Fruit fly (Drosophila melanogaster) whole organism, embryonic: ENCODE results near the gene Lim1.

Experiments used
- ATbp ChIP-seq: fragments of 200-800 bp; sonication (Bioruptor generic); optimal IDR thresholded peaks from 2 replicates; lab custom pipeline; 2017; ENCODE audit warnings: missing biosample characterization, mild to moderate bottlenecking, missing genetic modification characterization, missing genetic modification reagents
- Aef1 ChIP-seq: fragments of 200-800 bp; sonication (Bioruptor generic); IDR thresholded peaks from 3 replicates; pipeline ENCODE4 v1.3.6; 2022; ENCODE audit warnings: missing biosample characterization, missing genetic modification characterization
- Bgb ChIP-seq: fragments of 200-800 bp; sonication (Bioruptor generic); IDR thresholded peaks from 2 replicates; pipeline ENCODE4 v1.3.6; 2022; ENCODE audit warnings: missing biosample characterization, missing genetic modification characterization; ENCODE audit not compliant: partially characterized antibody
- CG10462 ChIP-seq: fragments of 200-800 bp; sonication (Bioruptor generic); optimal IDR thresholded peaks from 2 replicates; lab custom pipeline; 2016; ENCODE audit warnings: missing biosample characterization, missing genetic modification characterization
- CG11696 ChIP-seq: fragments of 200-800 bp; sonication (Bioruptor generic); IDR thresholded peaks from 2 replicates; pipeline ENCODE4 v1.3.6; 2022; ENCODE audit warnings: missing biosample characterization, missing genetic modification characterization
- CG11723 ChIP-seq: fragments of 200-800 bp; sonication (Bioruptor generic); optimal IDR thresholded peaks from 2 replicates; lab custom pipeline; 2017; ENCODE audit warnings: missing biosample characterization, mild to moderate bottlenecking, missing genetic modification characterization
- CG12744 ChIP-seq: fragments of 200-800 bp; sonication (Bioruptor generic); optimal IDR thresholded peaks from 2 replicates; lab custom pipeline; 2016; ENCODE audit warnings: missing biosample characterization, missing genetic modification characterization
- CG13123 ChIP-seq: fragments of 200-800 bp; sonication (Bioruptor generic); optimal IDR thresholded peaks from 2 replicates; lab custom pipeline; 2016; ENCODE audit warnings: missing biosample characterization, missing genetic modification characterization
- CG14441 ChIP-seq: fragments of 200-800 bp; sonication (Bioruptor generic); IDR thresholded peaks from 2 replicates; pipeline ENCODE4 v1.3.6; 2022; ENCODE audit warnings: missing biosample characterization, missing genetic modification characterization
- CG15479 ChIP-seq: fragments of 200-800 bp; sonication (Bioruptor generic); optimal IDR thresholded peaks from 3 replicates; lab custom pipeline; 2019; ENCODE audit warnings: missing biosample characterization, mild to moderate bottlenecking, missing genetic modification characterization, moderate library complexity
- CG17612 ChIP-seq: fragments of 200-800 bp; sonication (Bioruptor generic); IDR thresholded peaks from 2 replicates; pipeline ENCODE4 v1.3.6; 2022; ENCODE audit warnings: missing biosample characterization, missing genetic modification characterization
- CG18619 ChIP-seq: fragments of 200-800 bp; sonication (Bioruptor generic); optimal IDR thresholded peaks from 3 replicates; lab custom pipeline; 2017; ENCODE audit warnings: missing biosample characterization, mild to moderate bottlenecking, missing genetic modification characterization
- CG7963 ChIP-seq: fragments of 200-800 bp; sonication (Bioruptor generic); IDR thresholded peaks from 3 replicates; pipeline ENCODE4 v1.3.6; 2022; ENCODE audit warnings: missing biosample characterization, missing genetic modification characterization; ENCODE audit not compliant: partially characterized antibody
- CG8765 ChIP-seq: fragments of 200-800 bp; sonication (Bioruptor generic); IDR thresholded peaks from 2 replicates; pipeline ENCODE4 v1.3.6; 2022; ENCODE audit warnings: missing biosample characterization, missing genetic modification characterization
- CoRest ChIP-seq: fragments of 200-800 bp; sonication (Bioruptor generic); optimal IDR thresholded peaks from 3 replicates; lab custom pipeline; 2018; ENCODE audit warnings: missing biosample characterization, mild to moderate bottlenecking, missing genetic modification characterization, moderate library complexity
- D ChIP-seq, 2 experiments: fragments of 200-800 bp in 1 of 2; fragments of >200 bp in 1 of 2; sonication (Bioruptor generic) in 1 of 2; optimal IDR thresholded peaks; 2 replicates in 1 of 2; 3 replicates in 1 of 2; lab custom pipeline; 2017; ENCODE audit warnings: mild to moderate bottlenecking in 1 of 2, missing biosample characterization in 1 of 2, missing genetic modification characterization in 1 of 2, missing genetic modification reagents in 1 of 2
- Dbx ChIP-seq: fragments of 200-800 bp; sonication (Bioruptor generic); IDR thresholded peaks from 3 replicates; pipeline ENCODE4 v1.3.6; 2022; ENCODE audit warnings: missing biosample characterization, missing genetic modification characterization
- Deaf1 ChIP-seq: fragments of 200-800 bp; optimal IDR thresholded peaks from 3 replicates; lab custom pipeline; 2019; ENCODE audit warnings: missing biosample characterization, mild to moderate bottlenecking, missing genetic modification characterization, moderate library complexity
- Dfd ChIP-seq, 2 experiments: fragments of >200 bp; optimal IDR thresholded peaks; 2 replicates each; lab custom pipeline; 2017; ENCODE audit warnings: missing biosample characterization in 2 of 2, missing genetic modification characterization in 2 of 2
- Dll ChIP-seq: fragments of 200-800 bp; sonication (Bioruptor generic); IDR thresholded peaks from 4 replicates; pipeline ENCODE4 v1.3.6; 2022; ENCODE audit warnings: missing biosample characterization, missing genetic modification characterization; ENCODE audit not compliant: partially characterized antibody
- Dp ChIP-seq: fragments of 200-800 bp; sonication (Bioruptor generic); optimal IDR thresholded peaks from 2 replicates; lab custom pipeline; 2018; ENCODE audit warnings: missing biosample characterization, mild to moderate bottlenecking, missing genetic modification characterization, moderate library complexity
- Drgx ChIP-seq: fragments of 200-800 bp; sonication (Bioruptor generic); IDR thresholded peaks from 2 replicates; pipeline ENCODE4 v1.3.6; 2022; ENCODE audit warnings: missing biosample characterization, missing genetic modification characterization
- HLH4C ChIP-seq: fragments of 200-800 bp; sonication (Bioruptor generic); IDR thresholded peaks from 3 replicates; pipeline ENCODE4 v1.3.6; 2022; ENCODE audit warnings: missing biosample characterization, missing genetic modification characterization; ENCODE audit not compliant: partially characterized antibody
- HLHmδ ChIP-seq: fragments of 200-800 bp; sonication (Bioruptor generic); optimal IDR thresholded peaks from 2 replicates; lab custom pipeline; 2018; ENCODE audit warnings: missing biosample characterization, mild to moderate bottlenecking, missing genetic modification characterization, moderate library complexity
- HmgD ChIP-seq: fragments of 200-800 bp; sonication (Bioruptor generic); optimal IDR thresholded peaks from 3 replicates; lab custom pipeline; 2016; ENCODE audit warnings: missing biosample characterization, missing genetic modification characterization
- Jarid2 ChIP-seq: fragments of 200-800 bp; sonication (Bioruptor generic); optimal IDR thresholded peaks from 3 replicates; lab custom pipeline; 2017; ENCODE audit warnings: mild to moderate bottlenecking, missing biosample characterization, missing genetic modification reagents, missing genetic modification characterization
- Kr ChIP-seq: fragments of 200-800 bp; sonication (Bioruptor generic); optimal IDR thresholded peaks from 2 replicates; lab custom pipeline; 2017; ENCODE audit warnings: missing biosample characterization, mild to moderate bottlenecking, missing genetic modification characterization
- Nf-YB ChIP-seq: fragments of 200-800 bp; sonication (Bioruptor generic); optimal IDR thresholded peaks from 3 replicates; lab custom pipeline; 2019; ENCODE audit warnings: missing biosample characterization, mild to moderate bottlenecking, missing genetic modification characterization, moderate library complexity
- Poxn ChIP-seq: fragments of 200-800 bp; sonication (Bioruptor generic); IDR thresholded peaks from 2 replicates; pipeline ENCODE4 v1.3.6; 2022; ENCODE audit warnings: missing biosample characterization, missing genetic modification characterization
- Scr ChIP-seq: fragments of 200-800 bp; sonication (Bioruptor generic); IDR thresholded peaks from 2 replicates; pipeline ENCODE4 v1.3.6; 2022; ENCODE audit warnings: missing biosample characterization, missing genetic modification characterization; ENCODE audit not compliant: partially characterized antibody
- Trl ChIP-seq, 3 experiments: fragments of >200 bp in 2 of 3; fragments of 200-800 bp in 1 of 3; sonication (Bioruptor generic) in 1 of 3; optimal IDR thresholded peaks; 2 replicates in 1 of 3; 3 replicates in 2 of 3; lab custom pipeline; 2016 to 2017; ENCODE audit warnings: missing biosample characterization in 1 of 3, missing genetic modification characterization in 1 of 3
- Vsx1 ChIP-seq: fragments of 200-800 bp; sonication (Bioruptor generic); optimal IDR thresholded peaks from 2 replicates; lab custom pipeline; 2017; ENCODE audit warnings: missing biosample characterization, mild to moderate bottlenecking, missing genetic modification characterization, missing genetic modification reagents
- cg ChIP-seq: fragments of 200-800 bp; sonication (Bioruptor generic); optimal IDR thresholded peaks from 3 replicates; lab custom pipeline; 2019; ENCODE audit warnings: missing biosample characterization, mild to moderate bottlenecking, missing genetic modification characterization, moderate library complexity
- ci ChIP-seq: fragments of 200-800 bp; sonication (Bioruptor generic); IDR thresholded peaks from 3 replicates; pipeline ENCODE4 v1.3.6; 2022; ENCODE audit warnings: missing biosample characterization, missing genetic modification characterization
- croc ChIP-seq: fragments of 200-800 bp; sonication (Bioruptor generic); conservative IDR thresholded peaks from 3 replicates; pipeline ENCODE4 v1.3.6; 2022; ENCODE audit warnings: missing biosample characterization, missing genetic modification characterization
- exex ChIP-seq: fragments of 200-800 bp; sonication (Bioruptor generic); optimal IDR thresholded peaks from 4 replicates; lab custom pipeline; 2018; ENCODE audit warnings: missing biosample characterization, mild to moderate bottlenecking, missing genetic modification characterization, moderate library complexity
- ftz-f1 ChIP-seq: fragments of 200-800 bp; sonication (Bioruptor generic); optimal IDR thresholded peaks from 2 replicates; lab custom pipeline; 2016; ENCODE audit warnings: missing biosample characterization, missing genetic modification characterization
- gce ChIP-seq: fragments of 200-800 bp; sonication (Bioruptor generic); IDR thresholded peaks from 3 replicates; pipeline ENCODE4 v1.3.6; 2022; ENCODE audit warnings: missing biosample characterization, missing genetic modification characterization
- ind ChIP-seq: fragments of 200-800 bp; sonication (Bioruptor generic); optimal IDR thresholded peaks from 3 replicates; lab custom pipeline; 2016; ENCODE audit warnings: missing biosample characterization, missing genetic modification characterization
- jing ChIP-seq: fragments of 200-800 bp; sonication (Bioruptor generic); optimal IDR thresholded peaks from 2 replicates; lab custom pipeline; 2018; ENCODE audit warnings: missing biosample characterization, mild to moderate bottlenecking, missing genetic modification characterization
- lov ChIP-seq, 2 experiments: fragments of 200-800 bp in 1 of 2; fragments of >200 bp in 1 of 2; sonication (Bioruptor generic) in 1 of 2; IDR thresholded peaks in 1 of 2; optimal IDR thresholded peaks in 1 of 2; 2 replicates in 1 of 2; 3 replicates in 1 of 2; pipeline versions ENCODE4 v1.3.6 to Lab custom; 2017 to 2022; ENCODE audit warnings: missing biosample characterization in 1 of 2, missing genetic modification characterization in 1 of 2
- nerfin-1 ChIP-seq: fragments of 200-800 bp; sonication (Bioruptor generic); optimal IDR thresholded peaks from 3 replicates; lab custom pipeline; 2019; ENCODE audit warnings: missing biosample characterization, mild to moderate bottlenecking, missing genetic modification characterization, moderate library complexity
- nmo ChIP-seq: fragments of 200-800 bp; sonication (Bioruptor generic); optimal IDR thresholded peaks from 2 replicates; lab custom pipeline; 2018; ENCODE audit warnings: missing biosample characterization, mild to moderate bottlenecking, missing genetic modification characterization, moderate library complexity
- pan ChIP-seq, 4 experiments: fragments of >200 bp in 3 of 4; fragments of 200-800 bp in 1 of 4; sonication (Bioruptor generic) in 1 of 4; optimal IDR thresholded peaks in 3 of 4; IDR thresholded peaks in 1 of 4; 2 replicates each; pipeline versions ENCODE4 v1.3.6 to Lab custom; 2017 to 2022; ENCODE audit warnings: missing biosample characterization in 2 of 4, missing genetic modification characterization in 2 of 4, mixed read lengths in 1 of 4
- sd ChIP-seq: fragments of 200-800 bp; sonication (Bioruptor generic); optimal IDR thresholded peaks from 3 replicates; lab custom pipeline; 2018; ENCODE audit warnings: missing biosample characterization, mild to moderate bottlenecking, missing genetic modification characterization, moderate library complexity
- sna ChIP-seq: fragments of 200-800 bp; sonication (Bioruptor generic); IDR thresholded peaks from 2 replicates; pipeline ENCODE4 v1.3.6; 2022; ENCODE audit warnings: missing biosample characterization, missing genetic modification characterization; ENCODE audit not compliant: partially characterized antibody
- so ChIP-seq: fragments of 200-800 bp; sonication (Bioruptor generic); IDR thresholded peaks from 3 replicates; pipeline ENCODE4 v1.3.6; 2022; ENCODE audit warnings: missing biosample characterization, missing genetic modification characterization

The Lim1 gene

DNA sequence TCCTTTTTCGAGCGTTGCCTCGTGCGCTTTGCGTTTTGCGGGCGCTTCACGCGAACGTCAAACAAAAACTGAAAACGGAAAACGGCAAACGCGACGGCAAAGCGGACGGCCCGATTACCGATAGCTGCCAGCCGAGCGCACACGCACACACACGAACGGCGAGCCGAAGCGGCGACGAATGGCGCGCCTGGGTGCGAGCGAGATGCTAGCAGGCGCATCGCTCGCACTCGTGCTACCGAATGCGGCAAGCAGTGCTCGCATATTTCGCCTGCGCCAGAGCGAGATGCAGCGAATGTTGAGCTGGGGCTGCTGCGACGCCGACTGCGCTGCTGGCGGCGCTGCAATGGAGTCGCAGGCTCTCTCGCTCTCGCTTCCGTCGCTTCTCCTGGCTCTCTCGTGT, at the start of gene Lim1 (continued):
- TF ChIP-seq Poxn (GFP tag; lab: Robert Waterston, UW): no peak
- 0 out of 3 replicates have a peak, but pooled peaks have one; percentile 20 for TF ChIP-seq Aef1 (GFP tag; lab: Robert Waterston, UW)
- TF ChIP-seq CoRest (tag; lab: Kevin White, UChicago): peak; percentile 49
- peak; percentile 87 for TF ChIP-seq cg (GFP tag; lab: Kevin White, UChicago)
- TF ChIP-seq sd (tag; lab: Kevin White, UChicago): peak; percentile 24
- no peak; the same call in 2 of the 3 replicates for TF ChIP-seq gce
- TF ChIP-seq HLHmδ (GFP tag; lab: Kevin White, UChicago): peak; percentile 15
- no peak for TF ChIP-seq nerfin-1 (tag; lab: Kevin White, UChicago)
- TF ChIP-seq ftz-f1: peak; percentile 4
- peak; percentile 92 for TF ChIP-seq Jarid2 (GFP tag; lab: Kevin White, UChicago)
- TF ChIP-seq Dp (GFP tag; lab: Kevin White, UChicago): no peak
- TF ChIP-seq Scr (GFP tag; lab: Robert Waterston, UW): peak; percentile 43
- TF ChIP-seq Deaf1 (tag; lab: Kevin White, UChicago): peak; percentile 100
- TF ChIP-seq HLH4C: peak; percentile 17; the same call in 1 of the 3 replicates
- TF ChIP-seq CG15479 (GFP tag; lab: Kevin White, UChicago): no peak
- peak; percentile 37; the same call in 1 of the 2 replicates for TF ChIP-seq Drgx (GFP tag; lab: Robert Waterston, UW)
- TF ChIP-seq exex (tag; lab: Kevin White, UChicago): no peak
- TF ChIP-seq pan (optimal IDR thresholded peaks at IDR 0.05; lab: Kevin White, UChicago): no peak
- peak in 1 of 2 experiments; percentile 56 for TF ChIP-seq pan (GFP tag; optimal IDR thresholded peaks at IDR 0.05 in 1 of 2, IDR thresholded peaks at IDR 0.05 in 1 of 2)
- TF ChIP-seq CG12744 (GFP tag; lab: Kevin White, UChicago): peak; percentile 18
- TF ChIP-seq Kr (GFP tag; lab: Kevin White, UChicago): no peak
- no peak for TF ChIP-seq CG17612 (GFP tag; lab: Robert Waterston, UW)
- TF ChIP-seq jing: peak; percentile 86
- TF ChIP-seq D (optimal IDR thresholded peaks at IDR 0.05; lab: Kevin White, UChicago): no peak
- no peak for TF ChIP-seq D (GFP tag; optimal IDR thresholded peaks at IDR 0.05; lab: Kevin White, UChicago)
- TF ChIP-seq CG14441: no peak
- TF ChIP-seq Dll: peak; percentile 33; the same call in 1 of the 4 replicates
- no peak for TF ChIP-seq CG10462
- TF ChIP-seq CG18619 (GFP tag; lab: Kevin White, UChicago): no peak
- TF ChIP-seq ci (GFP tag; lab: Robert Waterston, UW): peak; percentile 72; the same call in 2 of the 3 replicates
- no peak for TF ChIP-seq ATbp (GFP tag; lab: Kevin White, UChicago)
- no peak for TF ChIP-seq so (GFP tag; lab: Robert Waterston, UW)
- TF ChIP-seq Vsx1: no peak
- TF ChIP-seq Dbx (GFP tag; lab: Robert Waterston, UW): 0 out of 3 replicates have a peak, but pooled peaks have one; percentile 35
- no peak for TF ChIP-seq CG11696 (GFP tag; lab: Robert Waterston, UW)
- TF ChIP-seq CG13123 (GFP tag; lab: Kevin White, UChicago): no peak
- no peak for TF ChIP-seq Dfd (GFP tag; optimal IDR thresholded peaks at IDR 0.05; lab: Kevin White, UChicago)
- TF ChIP-seq Bgb (GFP tag; lab: Robert Waterston, UW): peak; percentile 57; the same call in 1 of the 2 replicates
- TF ChIP-seq Trl (optimal IDR thresholded peaks at IDR 0.05; lab: Kevin White, UChicago): peak in 1 of 2 experiments; percentile 43
- peak; percentile 4 for TF ChIP-seq Trl (GFP tag; optimal IDR thresholded peaks at IDR 0.05; lab: Kevin White, UChicago)
- peak; percentile 62 for TF ChIP-seq HmgD
- peak; percentile 53; the same call in 1 of the 2 replicates for TF ChIP-seq sna (GFP tag; lab: Robert Waterston, UW)
- TF ChIP-seq croc (GFP tag; lab: Robert Waterston, UW): no peak
- peak; percentile 41 for TF ChIP-seq nmo (GFP tag; lab: Kevin White, UChicago)
- 0 out of 2 replicates have a peak, but pooled peaks have one; percentile 7 for TF ChIP-seq CG8765 (GFP tag; lab: Robert Waterston, UW)
- TF ChIP-seq CG11723 (GFP tag; lab: Kevin White, UChicago): no peak
- TF ChIP-seq Nf-YB (GFP tag; lab: Kevin White, UChicago): peak; percentile 99
- no peak for TF ChIP-seq lov (optimal IDR thresholded peaks at IDR 0.05; lab: Kevin White, UChicago)
- no peak for TF ChIP-seq lov (GFP tag; IDR thresholded peaks at IDR 0.05; lab: Robert Waterston, UW)
- 0 out of 3 replicates have a peak, but pooled peaks have one; percentile 16 for TF ChIP-seq CG7963
- no peak for TF ChIP-seq ind (GFP tag; lab: Kevin White, UChicago)
